Worm (Caenorhabditis elegans) whole organism, L3 larva: ENCODE data around the gene Y82E9BR.5.

Experiments
- eor-1 ChIP-seq, 2 experiments: fragments of 150-350 bp; optimal IDR thresholded peaks; 2 replicates each; lab custom pipeline; 2014 to 2018; ENCODE audit warnings: missing biosample characterization in 2 of 2, missing genetic modification characterization in 2 of 2
- lin-39 ChIP-seq: fragments of 150-350 bp; optimal IDR thresholded peaks from 2 replicates; lab custom pipeline; 2018; ENCODE audit warnings: missing biosample characterization, missing genetic modification reagents, missing genetic modification characterization
- nhr-12 ChIP-seq: fragments of 150-350 bp; optimal IDR thresholded peaks from 2 replicates; lab custom pipeline; 2014; ENCODE audit warnings: missing biosample characterization, missing genetic modification characterization
- nhr-28 ChIP-seq: fragments of 150-350 bp; optimal IDR thresholded peaks from 2 replicates; lab custom pipeline; 2014; ENCODE audit warnings: missing biosample characterization, missing genetic modification characterization
- zag-1 ChIP-seq: fragments of 150-350 bp; optimal IDR thresholded peaks from 2 replicates; lab custom pipeline; 2014; ENCODE audit warnings: missing biosample characterization, missing genetic modification characterization
- ztf-4 ChIP-seq: fragments of 150-350 bp; optimal IDR thresholded peaks from 2 replicates; lab custom pipeline; 2014; ENCODE audit warnings: missing biosample characterization, missing genetic modification characterization

DNA sequence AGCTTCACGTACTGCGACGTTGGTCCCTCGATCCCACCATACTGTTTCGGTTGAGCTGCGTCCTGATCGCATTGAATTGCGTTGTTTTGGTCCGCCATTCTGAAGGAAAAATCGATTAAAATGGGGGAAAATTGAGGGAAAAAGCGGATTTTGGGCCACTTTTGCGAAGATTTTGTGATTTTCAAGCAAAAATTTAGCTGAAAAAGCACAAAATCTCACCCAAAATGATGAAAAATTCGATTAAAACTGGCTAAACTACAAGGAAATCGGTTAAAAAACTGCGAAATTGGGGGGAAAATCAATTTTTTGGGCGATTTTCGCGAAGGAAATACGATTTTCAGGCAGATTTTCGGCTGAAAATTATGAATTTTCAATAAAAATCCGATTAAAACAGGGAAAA lies 32.9 kb downstream of the Y82E9BR.5 start, which contains the start of gene elc-1:
- TF ChIP-seq ztf-4 (tag; lab: Kevin White, UChicago) (no peak), nhr-12 (tag; lab: Kevin White, UChicago) (no peak), zag-1 (tag; lab: Kevin White, UChicago) (no peak), lin-39 (no peak), nhr-28 (tag; lab: Kevin White, UChicago) (no peak), eor-1 (tag; optimal IDR thresholded peaks at IDR 0.05; lab: Kevin White, UChicago) (no peak)
